Worm (Caenorhabditis elegans): ENCODE data around the gene F43G6.8.

F43G6.8 gene

ce11 chrII:11845954-11846353 is 32.1 kb upstream of the F43G6.8 start:
- TF ChIP-seq ztf-4 (tag; optimal IDR thresholded peaks at IDR 0.05) (no peak), pha-4 (tag; optimal IDR thresholded peaks at IDR 0.05) (no peak), nhr-12 (tag; optimal IDR thresholded peaks at IDR 0.05) (no peak), daf-12 (tag; optimal IDR thresholded peaks at IDR 0.05) (no peak), elt-2 (tag; optimal IDR thresholded peaks at IDR 0.05) (no peak), hmg-11 (tag; optimal IDR thresholded peaks at IDR 0.05) (no peak), lin-39 (tag; optimal IDR thresholded peaks at IDR 0.05) (no peak), snpc-4 (tag; optimal IDR thresholded peaks at IDR 0.05) (no peak), ama-1 (optimal IDR thresholded peaks at IDR 0.05) (peak; percentile 87), ceh-9 (tag; optimal IDR thresholded peaks at IDR 0.05) (no peak), nhr-67 (tag; optimal IDR thresholded peaks at IDR 0.05) (no peak), unc-39 (tag; optimal IDR thresholded peaks at IDR 0.05) (no peak), egl-5 (tag; optimal IDR thresholded peaks at IDR 0.05) (no peak), elt-3 (tag; optimal IDR thresholded peaks at IDR 0.05) (peak in 1 of 3 experiments; percentile 88)

DNA sequence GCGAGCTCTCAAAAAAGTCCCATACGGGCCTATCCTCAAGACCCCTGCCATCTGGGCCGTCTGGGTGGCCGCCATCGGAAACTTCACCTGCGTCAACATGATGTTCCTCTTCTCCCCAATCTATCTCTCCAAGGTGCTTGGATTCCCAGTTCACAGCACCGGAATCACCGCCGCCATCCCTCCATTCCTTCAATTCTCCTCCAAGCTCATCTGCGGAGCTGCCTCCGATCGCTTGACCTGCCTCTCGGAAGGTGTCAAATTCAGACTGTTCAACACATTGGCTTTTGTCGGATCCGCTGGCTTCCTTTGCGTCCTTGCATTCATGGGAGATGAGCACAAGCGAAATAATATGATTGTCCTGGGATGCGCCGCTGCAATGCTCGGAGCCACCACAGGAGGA is 31.1 kb upstream of the F43G6.8 start:
- no peak for TF ChIP-seq lin-15B (tag; optimal IDR thresholded peaks at IDR 0.05)
- TF ChIP-seq nhr-28 (tag; optimal IDR thresholded peaks at IDR 0.05), result no peak
- TF ChIP-seq nhr-12 (tag; optimal IDR thresholded peaks at IDR 0.05), result no peak
- TF ChIP-seq ceh-82 (tag; optimal IDR thresholded peaks at IDR 0.05), result no peak
- TF ChIP-seq lsy-12 (tag; optimal IDR thresholded peaks at IDR 0.05), result no peak
- no peak for TF ChIP-seq nhr-76 (tag; optimal IDR thresholded peaks at IDR 0.05)
- TF ChIP-seq fkh-10 (GFP tag; optimal IDR thresholded peaks at IDR 0.05), result no peak
- no peak for TF ChIP-seq ztf-4 (tag; optimal IDR thresholded peaks at IDR 0.05)
- TF ChIP-seq pqm-1 (tag; optimal IDR thresholded peaks at IDR 0.05), result no peak
- no peak for TF ChIP-seq nhr-11 (tag; optimal IDR thresholded peaks at IDR 0.05)
- no peak for TF ChIP-seq elt-2 (tag; optimal IDR thresholded peaks at IDR 0.05)
- no peak for TF ChIP-seq nhr-43 (tag; optimal IDR thresholded peaks at IDR 0.05; ENCODE audit: poor library complexity, severe bottlenecking)
- TF ChIP-seq nfya-1 (tag; optimal IDR thresholded peaks at IDR 0.05; ENCODE audit: insufficient read depth), result no peak

DNA sequence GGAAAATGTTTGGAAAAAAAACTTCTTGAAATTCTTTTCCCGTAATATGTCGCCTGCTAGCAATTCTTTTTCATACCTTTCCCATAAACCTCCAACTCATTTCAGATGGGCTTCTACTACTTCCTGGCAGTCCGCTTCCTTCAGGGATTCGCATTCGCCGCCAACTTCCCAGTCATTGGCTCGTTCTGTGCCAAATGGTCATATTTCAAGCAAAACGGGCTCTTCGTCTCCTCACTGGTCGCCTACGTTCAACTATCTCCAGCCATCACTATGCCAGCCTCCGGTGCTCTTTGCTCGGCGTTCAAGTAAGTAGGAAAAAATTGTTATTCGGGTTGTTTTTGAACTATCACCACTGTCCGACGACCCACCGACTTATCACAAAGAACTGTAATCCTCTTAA is 30.2 kb upstream of the F43G6.8 start:
- no peak for TF ChIP-seq nhr-237 (tag; optimal IDR thresholded peaks at IDR 0.05)
- TF ChIP-seq ztf-11 (tag; optimal IDR thresholded peaks at IDR 0.05), result no peak
- no peak for TF ChIP-seq ceh-28 (tag; optimal IDR thresholded peaks at IDR 0.05)
- no peak for TF ChIP-seq nhr-11 (tag; optimal IDR thresholded peaks at IDR 0.05)
- peak; percentile 5 for TF ChIP-seq nhr-43 (tag; optimal IDR thresholded peaks at IDR 0.05; ENCODE audit: poor library complexity, severe bottlenecking)
- no peak for TF ChIP-seq lin-39 (tag; optimal IDR thresholded peaks at IDR 0.05)
- no peak for TF ChIP-seq aly-2 (tag; optimal IDR thresholded peaks at IDR 0.05)
- no peak for TF ChIP-seq lin-15B (tag; optimal IDR thresholded peaks at IDR 0.05)
- TF ChIP-seq skn-1 (tag; optimal IDR thresholded peaks at IDR 0.05), result no peak
- no peak for TF ChIP-seq nhr-76 (tag; optimal IDR thresholded peaks at IDR 0.05)
- TF ChIP-seq unc-62 (GFP tag; optimal IDR thresholded peaks at IDR 0.05), result no peak
- TF ChIP-seq fos-1 (tag; optimal IDR thresholded peaks at IDR 0.05), result no peak
- no peak for TF ChIP-seq lsy-12 (tag; optimal IDR thresholded peaks at IDR 0.05)
- TF ChIP-seq mdl-1 (tag; optimal IDR thresholded peaks at IDR 0.05), result no peak
- TF ChIP-seq ama-1 (optimal IDR thresholded peaks at IDR 0.05), result peak; percentile 93

- TF ChIP-seq elt-2 (tag; optimal IDR thresholded peaks at IDR 0.05) (no peak), nhr-67 (tag; optimal IDR thresholded peaks at IDR 0.05) (no peak), lin-39 (tag; optimal IDR thresholded peaks at IDR 0.05) (no peak), fos-1 (tag; optimal IDR thresholded peaks at IDR 0.05) (no peak), elt-1 (tag; optimal IDR thresholded peaks at IDR 0.05) (no peak), jun-1 (tag; optimal IDR thresholded peaks at IDR 0.05) (no peak), R02D3.7 (tag; optimal IDR thresholded peaks at IDR 0.05) (no peak), ceh-82 (tag; optimal IDR thresholded peaks at IDR 0.05) (no peak), ceh-28 (tag; optimal IDR thresholded peaks at IDR 0.05) (no peak), ama-1 (optimal IDR thresholded peaks at IDR 0.05) (peak; percentile 21), nhr-25 (tag; optimal IDR thresholded peaks at IDR 0.05) (peak; percentile 12), nhr-23 (tag; optimal IDR thresholded peaks at IDR 0.05) (peak; percentile 48), egl-27 (tag; optimal IDR thresholded peaks at IDR 0.05) (no peak), sea-2 (GFP tag; optimal IDR thresholded peaks at IDR 0.05) (no peak), elt-3 (tag; optimal IDR thresholded peaks at IDR 0.05) (peak in 1 of 3 experiments; percentile 24)
Measured at ce11 chrII:11843441-11843840, 29.5 kb upstream of the F43G6.8 start.
